Fruit fly (Drosophila melanogaster): ENCODE results near the gene Kap-alpha3.

- TF ChIP-seq Elba2 (GFP tag; optimal IDR thresholded peaks at IDR 0.05) (no peak), CG17802 (tag; optimal IDR thresholded peaks at IDR 0.05) (no peak), otp (GFP tag; IDR thresholded peaks at IDR 0.05) (no peak), Bgb (GFP tag; IDR thresholded peaks at IDR 0.05; ENCODE audit: partially characterized antibody) (no peak), CG10979 (tag; optimal IDR thresholded peaks at IDR 0.05) (no peak), CG10321 (GFP tag; IDR thresholded peaks at IDR 0.05) (no peak)
Observed at dm6 chr3R:9583122-9583521, 5.6 kb upstream of the Kap-alpha3 start, which contains the start of gene CG33654.

Measured in whole organism, embryonic.